Fruit fly (Drosophila melanogaster): ENCODE data around the gene zpg.

The zpg gene

dm6 chr3L:6576709-6577108, 29.1 kb downstream of the zpg start (continued):
- TF ChIP-seq H2.0 (GFP tag; IDR thresholded peaks at IDR 0.05) (peak; percentile 52; the same call in 1 of the 2 replicates), Chrac-16 (GFP tag; optimal IDR thresholded peaks at IDR 0.05) (peak; percentile 14), CG10654 (GFP tag; optimal IDR thresholded peaks at IDR 0.05) (peak; percentile 44), CG11085 (GFP tag; IDR thresholded peaks at IDR 0.05) (peak; percentile 39; the same call in 1 of the 2 replicates), oc (tag; optimal IDR thresholded peaks at IDR 0.05) (peak; percentile 68), CG17829 (tag; optimal IDR thresholded peaks at IDR 0.05) (no peak), ci (GFP tag; IDR thresholded peaks at IDR 0.05) (peak; percentile 89), gsb (GFP tag; IDR thresholded peaks at IDR 0.05) (peak; percentile 62; the same call in 1 of the 2 replicates), tna (GFP tag; IDR thresholded peaks at IDR 0.05; ENCODE audit: partially characterized antibody) (no peak), gro (GFP tag; optimal IDR thresholded peaks at IDR 0.05) (peak; percentile 13), Kr (GFP tag; optimal IDR thresholded peaks at IDR 0.05) (no peak), CG1647 (GFP tag; optimal IDR thresholded peaks at IDR 0.05) (peak; percentile 29), CG7839 (tag; optimal IDR thresholded peaks at IDR 0.05) (peak; percentile 76), CG6765 (GFP tag; optimal IDR thresholded peaks at IDR 0.05) (peak; percentile 18), Nf-YB (GFP tag; optimal IDR thresholded peaks at IDR 0.05) (no peak), CG14860 (GFP tag; IDR thresholded peaks at IDR 0.05; ENCODE audit: partially characterized antibody) (no peak), CG14965 (GFP tag; optimal IDR thresholded peaks at IDR 0.05; ENCODE audit: borderline replicate concordance) (no peak), CG8290 (GFP tag; optimal IDR thresholded peaks at IDR 0.05) (no peak), CG8290 (tag; optimal IDR thresholded peaks at IDR 0.05) (no peak), CG10366 (GFP tag; IDR thresholded peaks at IDR 0.05) (peak; percentile 69), bsh (GFP tag; optimal IDR thresholded peaks at IDR 0.05) (no peak), CG7357 (GFP tag; IDR thresholded peaks at IDR 0.05) (peak; percentile 68), Rx (GFP tag; IDR thresholded peaks at IDR 0.05) (peak; percentile 76), twi (tag; optimal IDR thresholded peaks at IDR 0.05) (no peak), CG1792 (GFP tag; optimal IDR thresholded peaks at IDR 0.05) (peak; percentile 8), CG12299 (tag; optimal IDR thresholded peaks at IDR 0.05) (no peak), dati (GFP tag; IDR thresholded peaks at IDR 0.05) (no peak), CG7963 (GFP tag; IDR thresholded peaks at IDR 0.05; ENCODE audit: partially characterized antibody) (no peak), emc (GFP tag; optimal IDR thresholded peaks at IDR 0.05) (peak; percentile 36), CG12236 (GFP tag; optimal IDR thresholded peaks at IDR 0.05) (peak; percentile 7), CG8089 (GFP tag; optimal IDR thresholded peaks at IDR 0.05) (peak; percentile 32), CG15514 (GFP tag; optimal IDR thresholded peaks at IDR 0.05) (peak; percentile 37), mam (GFP tag; optimal IDR thresholded peaks at IDR 0.05) (peak; percentile 62), Opbp (GFP tag; IDR thresholded peaks at IDR 0.05; ENCODE audit: partially characterized antibody) (no peak), CG30020 (tag; optimal IDR thresholded peaks at IDR 0.05) (no peak), ham (GFP tag; IDR thresholded peaks at IDR 0.05) (no peak), CG30431 (GFP tag; optimal IDR thresholded peaks at IDR 0.05) (peak; percentile 10), CG8944 (GFP tag; optimal IDR thresholded peaks at IDR 0.05) (peak; percentile 26), MESR4 (GFP tag; optimal IDR thresholded peaks at IDR 0.05) (no peak), H15 (GFP tag; IDR thresholded peaks at IDR 0.05) (peak; percentile 74), CG17361 (GFP tag; IDR thresholded peaks at IDR 0.05) (no peak; the same call in 1 of the 3 replicates), Sox102F (GFP tag; optimal IDR thresholded peaks at IDR 0.05) (peak; percentile 81), unc-4 (GFP tag; IDR thresholded peaks at IDR 0.05; ENCODE audit: partially characterized antibody) (no peak), CG34224 (GFP tag; IDR thresholded peaks at IDR 0.05; ENCODE audit: partially characterized antibody) (no peak), CG10431 (GFP tag; optimal IDR thresholded peaks at IDR 0.05) (no peak), bigmax (GFP tag; optimal IDR thresholded peaks at IDR 0.05) (no peak), CG7987 (GFP tag; optimal IDR thresholded peaks at IDR 0.05) (no peak), jigr1 (GFP tag; IDR thresholded peaks at IDR 0.05) (peak; percentile 60; the same call in 1 of the 3 replicates), Hand (GFP tag; optimal IDR thresholded peaks at IDR 0.05) (peak; percentile 16), tll (GFP tag; optimal IDR thresholded peaks at IDR 0.05) (no peak), maf-S (GFP tag; optimal IDR thresholded peaks at IDR 0.05) (peak; percentile 7)

Data from whole organism, embryonic.